Fruit fly (Drosophila melanogaster) whole organism, embryonic: ENCODE data around the gene CG46308.

Experiments
- CG11398 ChIP-seq: fragments of 200-800 bp; sonication (Bioruptor generic); optimal IDR thresholded peaks from 2 replicates; lab custom pipeline; 2016; ENCODE audit warnings: missing biosample characterization, missing genetic modification characterization
- CG12942 ChIP-seq: fragments of 200-800 bp; sonication (Bioruptor generic); optimal IDR thresholded peaks from 3 replicates; lab custom pipeline; 2016; ENCODE audit warnings: missing biosample characterization, missing genetic modification characterization
- CG1529 ChIP-seq: fragments of 200-800 bp; sonication (Bioruptor generic); optimal IDR thresholded peaks from 3 replicates; lab custom pipeline; 2018; ENCODE audit warnings: missing biosample characterization, missing genetic modification characterization
- CG18262 ChIP-seq: fragments of 200-800 bp; optimal IDR thresholded peaks from 3 replicates; lab custom pipeline; 2019; ENCODE audit warnings: missing biosample characterization, mild to moderate bottlenecking, missing genetic modification characterization, moderate library complexity
- CG31441 ChIP-seq: fragments of 200-800 bp; sonication (Bioruptor generic); IDR thresholded peaks from 2 replicates; pipeline ENCODE4 v1.3.6; 2022; ENCODE audit warnings: missing biosample characterization, missing genetic modification characterization
- CG34224 ChIP-seq: fragments of 200-800 bp; sonication (Bioruptor generic); IDR thresholded peaks from 3 replicates; pipeline ENCODE4 v1.3.6; 2022; ENCODE audit warnings: missing biosample characterization, missing genetic modification characterization; ENCODE audit not compliant: partially characterized antibody
- CG43689 ChIP-seq: fragments of 200-800 bp; sonication (Bioruptor generic); IDR thresholded peaks from 2 replicates; pipeline ENCODE4 v1.3.6; 2022; ENCODE audit warnings: missing biosample characterization, missing genetic modification characterization
- CG7556 ChIP-seq: fragments of 200-800 bp; sonication (Bioruptor generic); optimal IDR thresholded peaks from 2 replicates; lab custom pipeline; 2017; ENCODE audit warnings: missing biosample characterization, mild to moderate bottlenecking, missing genetic modification characterization
- CG9727 ChIP-seq: fragments of 200-800 bp; sonication (Bioruptor generic); optimal IDR thresholded peaks from 3 replicates; lab custom pipeline; 2017; ENCODE audit warnings: missing biosample characterization, mild to moderate bottlenecking, missing genetic modification characterization
- Chrac-16 ChIP-seq: fragments of 200-800 bp; sonication (Bioruptor generic); optimal IDR thresholded peaks from 3 replicates; lab custom pipeline; 2016; ENCODE audit warnings: missing biosample characterization, missing genetic modification characterization
- Elba2 ChIP-seq: fragments of 200-800 bp; sonication (Bioruptor generic); optimal IDR thresholded peaks from 3 replicates; lab custom pipeline; 2016; ENCODE audit warnings: missing biosample characterization, missing genetic modification characterization
- Ets65A ChIP-seq: fragments of 200-800 bp; sonication (Bioruptor generic); peaks from one replicate; lab custom pipeline; 2016; ENCODE audit warnings: missing biosample characterization, missing genetic modification characterization
- HHEX ChIP-seq: fragments of 200-800 bp; sonication (Bioruptor generic); optimal IDR thresholded peaks from 3 replicates; lab custom pipeline; 2017; ENCODE audit warnings: missing biosample characterization, mild to moderate bottlenecking, missing genetic modification characterization, missing genetic modification reagents
- HmgZ ChIP-seq: fragments of 200-800 bp; sonication (Bioruptor generic); optimal IDR thresholded peaks from 2 replicates; lab custom pipeline; 2018; ENCODE audit warnings: missing biosample characterization, mild to moderate bottlenecking, missing genetic modification characterization
- Sox100B ChIP-seq: fragments of 200-800 bp; sonication (Bioruptor generic); optimal IDR thresholded peaks from 3 replicates; lab custom pipeline; 2018; ENCODE audit warnings: missing biosample characterization, mild to moderate bottlenecking, missing genetic modification characterization
- Sox102F ChIP-seq: fragments of 200-800 bp; sonication (Bioruptor generic); optimal IDR thresholded peaks from 2 replicates; lab custom pipeline; 2018; ENCODE audit warnings: missing biosample characterization, mild to moderate bottlenecking, missing genetic modification characterization, moderate library complexity
- cad ChIP-seq: fragments of >200 bp; optimal IDR thresholded peaks from 2 replicates; lab custom pipeline; 2017; ENCODE audit warnings: missing biosample characterization, missing genetic modification characterization
- chinmo ChIP-seq: fragments of 200-800 bp; sonication (Bioruptor generic); IDR thresholded peaks from 4 replicates; pipeline ENCODE4 v1.3.6; 2022; ENCODE audit warnings: missing biosample characterization, missing genetic modification characterization; ENCODE audit not compliant: partially characterized antibody
- danr ChIP-seq: fragments of 200-800 bp; sonication (Bioruptor generic); IDR thresholded peaks from 2 replicates; pipeline ENCODE4 v1.3.6; 2022; ENCODE audit warnings: missing biosample characterization, missing genetic modification characterization
- dati ChIP-seq: fragments of 200-800 bp; sonication (Bioruptor generic); IDR thresholded peaks from 2 replicates; pipeline ENCODE4 v1.3.6; 2022; ENCODE audit warnings: missing biosample characterization, missing genetic modification characterization
- eyg ChIP-seq: fragments of 200-800 bp; sonication (Bioruptor generic); optimal IDR thresholded peaks from 3 replicates; lab custom pipeline; 2016; ENCODE audit warnings: missing biosample characterization, missing genetic modification characterization
- lov ChIP-seq, 2 experiments: fragments of 200-800 bp in 1 of 2; fragments of >200 bp in 1 of 2; sonication (Bioruptor generic) in 1 of 2; IDR thresholded peaks in 1 of 2; optimal IDR thresholded peaks in 1 of 2; 2 replicates in 1 of 2; 3 replicates in 1 of 2; pipeline versions ENCODE4 v1.3.6 to Lab custom; 2017 to 2022; ENCODE audit warnings: missing biosample characterization in 1 of 2, missing genetic modification characterization in 1 of 2
- mirr ChIP-seq: fragments of 200-800 bp; sonication (Bioruptor generic); optimal IDR thresholded peaks from 3 replicates; lab custom pipeline; 2018; ENCODE audit warnings: missing biosample characterization, mild to moderate bottlenecking, missing genetic modification characterization
- pan ChIP-seq, 4 experiments: fragments of >200 bp in 3 of 4; fragments of 200-800 bp in 1 of 4; sonication (Bioruptor generic) in 1 of 4; optimal IDR thresholded peaks in 3 of 4; IDR thresholded peaks in 1 of 4; 2 replicates each; pipeline versions ENCODE4 v1.3.6 to Lab custom; 2017 to 2022; ENCODE audit warnings: missing biosample characterization in 2 of 4, missing genetic modification characterization in 2 of 4, mixed read lengths in 1 of 4
- ranshi ChIP-seq: fragments of 200-800 bp; sonication (Bioruptor generic); IDR thresholded peaks from 2 replicates; pipeline ENCODE4 v1.3.6; 2022; ENCODE audit warnings: missing biosample characterization, missing genetic modification characterization
- row ChIP-seq: fragments of 200-800 bp; sonication (Bioruptor generic); IDR thresholded peaks from 3 replicates; pipeline ENCODE4 v1.3.6; 2022; ENCODE audit warnings: missing biosample characterization, missing genetic modification characterization
- run ChIP-seq: fragments of 200-800 bp; sonication (Bioruptor generic); optimal IDR thresholded peaks from 3 replicates; lab custom pipeline; 2018; ENCODE audit warnings: missing biosample characterization, mild to moderate bottlenecking, missing genetic modification characterization
- sob ChIP-seq: fragments of 200-800 bp; sonication (Bioruptor generic); IDR thresholded peaks from 2 replicates; pipeline ENCODE4 v1.3.6; 2022; ENCODE audit warnings: missing biosample characterization, missing genetic modification characterization
- stwl ChIP-seq: fragments of 200-800 bp; sonication (Bioruptor generic); optimal IDR thresholded peaks from 3 replicates; lab custom pipeline; 2018; ENCODE audit warnings: missing biosample characterization, mild to moderate bottlenecking, missing genetic modification characterization, moderate library complexity
- trh ChIP-seq: fragments of 200-800 bp; sonication (Bioruptor generic); optimal IDR thresholded peaks from 2 replicates; lab custom pipeline; 2016; ENCODE audit warnings: missing biosample characterization, missing genetic modification characterization
- zen ChIP-seq: fragments of 200-800 bp; sonication (Bioruptor generic); optimal IDR thresholded peaks from 3 replicates; lab custom pipeline; 2018; ENCODE audit warnings: missing biosample characterization, mild to moderate bottlenecking, missing genetic modification characterization, moderate library complexity
- zf30C ChIP-seq: fragments of 200-800 bp; sonication (Bioruptor generic); optimal IDR thresholded peaks from 3 replicates; lab custom pipeline; 2018; ENCODE audit warnings: missing biosample characterization, mild to moderate bottlenecking, missing genetic modification characterization

The CG46308 gene

dm6 chr2L:13515688-13516037, 54.1 kb downstream of the CG46308 start:
- no peak for TF ChIP-seq sob (GFP tag; lab: Robert Waterston, UW)
- TF ChIP-seq HmgZ (tag; lab: Kevin White, UChicago), result no peak
- peak; percentile 70 for TF ChIP-seq Ets65A (GFP tag; lab: Kevin White, UChicago)
- TF ChIP-seq pan (optimal IDR thresholded peaks at IDR 0.05; lab: Kevin White, UChicago), result no peak
- no peak for TF ChIP-seq pan (GFP tag; optimal IDR thresholded peaks at IDR 0.05 in 1 of 2, IDR thresholded peaks at IDR 0.05 in 1 of 2)

- TF ChIP-seq ranshi (GFP tag; lab: Robert Waterston, UW) (no peak), eyg (GFP tag; lab: Kevin White, UChicago) (no peak), Elba2 (GFP tag; lab: Kevin White, UChicago) (no peak), CG18262 (no peak), row (GFP tag; lab: Robert Waterston, UW) (peak; percentile 31; the same call in 1 of the 3 replicates)
- TF ChIP-seq, all 482 proteins: peak for 1
Measured at dm6 chr2L:13521807-13522206, 60.2 kb downstream of the CG46308 start.

dm6 chr2L:13527541-13527940, 66.0 kb downstream of the CG46308 start, which contains the start of gene CG33640:
Gene CG33640 (plus strand): TSS chr2L:13527841.
- TF ChIP-seq zf30C (GFP tag; lab: Kevin White, UChicago) (no peak), zen (tag; lab: Kevin White, UChicago) (peak; percentile 15)

- no peak for TF ChIP-seq CG1529 (GFP tag; lab: Kevin White, UChicago)
- no peak for TF ChIP-seq mirr (GFP tag; lab: Kevin White, UChicago)
- TF ChIP-seq Sox100B (GFP tag; lab: Kevin White, UChicago), result no peak
- TF ChIP-seq row (GFP tag; lab: Robert Waterston, UW), result no peak
- no peak for TF ChIP-seq dati
- TF ChIP-seq, all 482 proteins: peak for 0
Measured at dm6 chr2L:13528742-13529141, 67.2 kb downstream of the CG46308 start, which contains the start of gene CG33641. Gene CG33641 (plus strand): TSS chr2L:13529042.

- no peak for TF ChIP-seq stwl (tag; lab: Kevin White, UChicago)
- TF ChIP-seq cad, result no peak
- TF ChIP-seq run (tag; lab: Kevin White, UChicago), result no peak
- no peak for TF ChIP-seq CG1529 (GFP tag; lab: Kevin White, UChicago)
- no peak for TF ChIP-seq CG12942 (GFP tag; lab: Kevin White, UChicago)
- TF ChIP-seq danr, result no peak
- TF ChIP-seq HHEX, result no peak
- no peak for TF ChIP-seq CG34224 (GFP tag; lab: Robert Waterston, UW)
- no peak for TF ChIP-seq CG11398 (GFP tag; lab: Kevin White, UChicago)
- no peak for TF ChIP-seq CG7556 (GFP tag; lab: Kevin White, UChicago)
- no peak for TF ChIP-seq Sox102F (GFP tag; lab: Kevin White, UChicago)
- TF ChIP-seq trh (GFP tag; lab: Kevin White, UChicago), result no peak
- no peak for TF ChIP-seq Chrac-16 (GFP tag; lab: Kevin White, UChicago)
- TF ChIP-seq chinmo, result no peak
- TF ChIP-seq CG31441 (GFP tag; lab: Robert Waterston, UW), result no peak
- TF ChIP-seq CG9727 (GFP tag; lab: Kevin White, UChicago), result no peak
- no peak for TF ChIP-seq CG43689 (GFP tag; lab: Robert Waterston, UW)
Measured at dm6 chr2L:13529675-13530074, 68.1 kb downstream of the CG46308 start, which contains the start of gene CG33642. Gene CG33642 (plus strand): TSS chr2L:13529975.

dm6 chr2L:13530774-13531173, 69.2 kb downstream of the CG46308 start, which contains the start of gene CG33643:
Gene CG33643 (plus strand): TSS chr2L:13531074.
- no peak for TF ChIP-seq lov (optimal IDR thresholded peaks at IDR 0.05; lab: Kevin White, UChicago)
- no peak for TF ChIP-seq lov (GFP tag; IDR thresholded peaks at IDR 0.05; lab: Robert Waterston, UW)
- TF ChIP-seq, all 482 proteins: peak for 0
